Fruit fly (Drosophila melanogaster): ENCODE results near the gene CG14671.

Gene CG14671

DNA sequence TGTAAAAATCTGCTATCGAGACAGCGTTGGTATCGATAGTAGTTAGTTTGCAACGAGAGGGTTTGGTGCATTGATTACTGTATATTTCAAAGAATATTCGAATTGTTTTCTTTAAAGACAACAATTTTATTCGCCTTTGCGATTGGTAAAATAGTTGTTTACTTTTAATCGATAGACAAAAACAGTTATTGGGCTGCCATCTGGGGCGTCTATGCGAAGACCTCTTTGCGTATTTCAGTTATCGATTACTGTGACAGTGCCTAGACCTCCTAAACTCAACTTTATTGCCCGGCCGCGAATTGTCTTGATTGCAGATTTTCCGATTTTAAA is 48.5 kb upstream of the CG14671 start, which contains the start of gene Atu (continued):
- TF ChIP-seq zfh1 (GFP tag; IDR thresholded peaks at IDR 0.05): no peak
- TF ChIP-seq CG30020 (tag; optimal IDR thresholded peaks at IDR 0.05): peak; percentile 58
- TF ChIP-seq CG33557 (GFP tag; optimal IDR thresholded peaks at IDR 0.05): no peak
- no peak for TF ChIP-seq CG30431 (GFP tag; optimal IDR thresholded peaks at IDR 0.05)
- peak; percentile 93 for TF ChIP-seq HLH4C (GFP tag; IDR thresholded peaks at IDR 0.05; ENCODE audit: partially characterized antibody)
- TF ChIP-seq ERR (GFP tag; optimal IDR thresholded peaks at IDR 0.05): no peak
- no peak for TF ChIP-seq CG14667 (GFP tag; IDR thresholded peaks at IDR 0.05)
- no peak for TF ChIP-seq CG6272 (GFP tag; IDR thresholded peaks at IDR 0.05)
- TF ChIP-seq tll (GFP tag; optimal IDR thresholded peaks at IDR 0.05): no peak
- no peak for TF ChIP-seq hth (optimal IDR thresholded peaks at IDR 0.05)
- TF ChIP-seq dimm (GFP tag; IDR thresholded peaks at IDR 0.05): no peak
- TF ChIP-seq Neu2 (GFP tag; optimal IDR thresholded peaks at IDR 0.05; ENCODE audit: borderline replicate concordance): no peak
- TF ChIP-seq CG4404 (GFP tag; IDR thresholded peaks at IDR 0.05): no peak
- TF ChIP-seq rib (GFP tag; IDR thresholded peaks at IDR 0.05): no peak
- no peak for TF ChIP-seq seq (GFP tag; IDR thresholded peaks at IDR 0.05)
- TF ChIP-seq sima (GFP tag; optimal IDR thresholded peaks at IDR 0.05): no peak
- TF ChIP-seq Pdp1 (GFP tag; optimal IDR thresholded peaks at IDR 0.05): peak in 1 of 2 experiments; percentile 42
- no peak for TF ChIP-seq CG12744 (GFP tag; optimal IDR thresholded peaks at IDR 0.05)
- no peak for TF ChIP-seq CG7271 (tag; optimal IDR thresholded peaks at IDR 0.05)
- TF ChIP-seq NC2α (GFP tag; optimal IDR thresholded peaks at IDR 0.05): peak; percentile 2
- TF ChIP-seq ro (GFP tag; IDR thresholded peaks at IDR 0.05): no peak
- TF ChIP-seq CkIIα-i1 (GFP tag; IDR thresholded peaks at IDR 0.05): no peak
- no peak for TF ChIP-seq chif (GFP tag; optimal IDR thresholded peaks at IDR 0.05)
- peak; percentile 39 for TF ChIP-seq NC2β (GFP tag; optimal IDR thresholded peaks at IDR 0.05)
- peak; percentile 2 for TF ChIP-seq CG3281 (GFP tag; optimal IDR thresholded peaks at IDR 0.05)
- no peak for TF ChIP-seq dm (GFP tag; optimal IDR thresholded peaks at IDR 0.05)
- TF ChIP-seq Atf-2 (GFP tag; optimal IDR thresholded peaks at IDR 0.05): no peak
- TF ChIP-seq Asciz (GFP tag; optimal IDR thresholded peaks at IDR 0.05): no peak
- TF ChIP-seq CG34422 (GFP tag; IDR thresholded peaks at IDR 0.05): peak; percentile 39; the same call in 1 of the 3 replicates
- peak; percentile 91 for TF ChIP-seq Opbp (GFP tag; IDR thresholded peaks at IDR 0.05; ENCODE audit: partially characterized antibody)
- no peak for TF ChIP-seq ci (GFP tag; IDR thresholded peaks at IDR 0.05)
- TF ChIP-seq sc (optimal IDR thresholded peaks at IDR 0.05): no peak
- no peak for TF ChIP-seq sc (GFP tag; optimal IDR thresholded peaks at IDR 0.05)
- TF ChIP-seq CG8359 (GFP tag; optimal IDR thresholded peaks at IDR 0.05; ENCODE audit: borderline replicate concordance): no peak
- TF ChIP-seq CG10147 (GFP tag; optimal IDR thresholded peaks at IDR 0.05): peak; percentile 38
- no peak for TF ChIP-seq Six4 (GFP tag; optimal IDR thresholded peaks at IDR 0.05)
- TF ChIP-seq dmrt11E (tag; optimal IDR thresholded peaks at IDR 0.05): peak; percentile 15

DNA sequence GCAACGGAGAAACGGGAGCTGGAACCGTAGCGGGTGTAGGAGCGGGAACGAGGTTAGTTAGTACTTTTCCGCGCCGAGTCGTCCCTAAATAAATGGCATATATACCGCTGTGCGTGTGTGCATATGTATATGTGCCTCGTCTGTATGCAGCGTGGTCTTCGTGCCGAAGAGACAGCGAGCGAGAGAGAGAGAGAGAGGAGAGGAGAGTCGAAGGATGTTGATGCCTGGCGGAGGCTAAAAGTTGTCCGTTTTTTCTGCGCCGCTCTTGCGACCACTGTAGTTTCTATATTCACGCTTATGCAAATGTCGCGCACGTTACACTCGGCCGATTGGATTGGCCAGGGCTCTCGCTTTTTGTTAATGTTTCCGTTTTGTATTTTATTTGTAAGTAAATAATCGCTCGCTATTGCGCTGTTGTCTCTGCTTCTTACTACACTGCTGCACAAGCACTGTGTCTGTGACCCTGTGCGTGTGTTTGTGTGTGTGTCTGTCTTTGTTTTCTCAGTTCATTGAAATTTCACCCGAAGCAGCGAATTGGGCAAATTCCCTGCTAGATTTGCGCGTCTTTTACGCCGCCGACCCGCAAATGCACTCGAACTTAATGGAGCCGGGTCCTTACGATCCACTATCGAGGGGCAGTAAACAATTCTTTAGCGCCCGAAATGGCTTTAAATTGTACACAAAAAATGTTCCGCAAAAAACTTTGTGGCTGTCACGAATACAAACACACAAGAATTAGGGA is 47.9 kb upstream of the CG14671 start, which contains the start of gene Rga:
Gene Rga (minus strand): TSS at position 741 of the 742 bp plus-strand sequence.
- TF ChIP-seq crol (GFP tag; IDR thresholded peaks at IDR 0.05) (no peak), zf30C (GFP tag; optimal IDR thresholded peaks at IDR 0.05) (no peak), CG17912 (GFP tag; optimal IDR thresholded peaks at IDR 0.05) (no peak), CG13624 (GFP tag; optimal IDR thresholded peaks at IDR 0.05) (peak; percentile 21), CG18764 (GFP tag; optimal IDR thresholded peaks at IDR 0.05) (no peak), CG17359 (tag; optimal IDR thresholded peaks at IDR 0.05) (no peak), Atf6 (GFP tag; IDR thresholded peaks at IDR 0.05) (no peak), NfI (GFP tag; optimal IDR thresholded peaks at IDR 0.05) (no peak), CG17802 (tag; optimal IDR thresholded peaks at IDR 0.05) (no peak), Hr39 (optimal IDR thresholded peaks at IDR 0.05) (no peak), CG7372 (GFP tag; IDR thresholded peaks at IDR 0.05) (no peak), CG11695 (GFP tag; IDR thresholded peaks at IDR 0.05) (peak; percentile 79), CG2199 (GFP tag; IDR thresholded peaks at IDR 0.05) (no peak), Nf-YA (GFP tag; IDR thresholded peaks at IDR 0.05) (no peak), Deaf1 (tag; optimal IDR thresholded peaks at IDR 0.05) (peak; percentile 83), scrt (GFP tag; optimal IDR thresholded peaks at IDR 0.05) (no peak), CG4707 (GFP tag; optimal IDR thresholded peaks at IDR 0.05) (no peak)
